Fruit fly (Drosophila melanogaster) whole organism, embryonic: ENCODE measurements around the gene CG8042.

Source experiments
- Atf-2 ChIP-seq: fragments of 200-800 bp; sonication (Bioruptor generic); optimal IDR thresholded peaks from 2 replicates; lab custom pipeline; 2016; ENCODE audit warnings: missing biosample characterization, missing genetic modification characterization
- CG10209 ChIP-seq: fragments of 200-800 bp; sonication (Bioruptor generic); optimal IDR thresholded peaks from 3 replicates; lab custom pipeline; 2017; ENCODE audit warnings: missing biosample characterization, mild to moderate bottlenecking, missing genetic modification characterization, missing genetic modification reagents
- CG11456 ChIP-seq: fragments of 200-800 bp; sonication (Bioruptor generic); IDR thresholded peaks from 3 replicates; pipeline ENCODE4 v1.3.6; 2022; ENCODE audit warnings: missing biosample characterization, missing genetic modification characterization
- CG12104 ChIP-seq: fragments of 200-800 bp; sonication (Bioruptor generic); optimal IDR thresholded peaks from 3 replicates; lab custom pipeline; 2016; ENCODE audit warnings: missing biosample characterization, missing genetic modification characterization
- CG1233 ChIP-seq: fragments of 200-800 bp; sonication (Bioruptor generic); optimal IDR thresholded peaks from 4 replicates; lab custom pipeline; 2018; ENCODE audit warnings: missing biosample characterization, mild to moderate bottlenecking, missing genetic modification characterization
- CG14014 ChIP-seq: fragments of 200-800 bp; sonication (Bioruptor generic); IDR thresholded peaks from 2 replicates; pipeline ENCODE4 v1.3.6; 2022; ENCODE audit warnings: missing biosample characterization, missing genetic modification characterization
- CG14050 ChIP-seq: fragments of 200-800 bp; sonication (Bioruptor generic); IDR thresholded peaks from 3 replicates; pipeline ENCODE4 v1.3.6; 2022; ENCODE audit warnings: missing biosample characterization, missing genetic modification characterization
- CG1603 ChIP-seq: fragments of 200-800 bp; sonication (Bioruptor generic); optimal IDR thresholded peaks from 2 replicates; lab custom pipeline; 2019; ENCODE audit warnings: missing biosample characterization, mild to moderate bottlenecking, missing genetic modification characterization, moderate library complexity
- CG17568 ChIP-seq: fragments of 200-800 bp; sonication (Bioruptor generic); optimal IDR thresholded peaks from 2 replicates; lab custom pipeline; 2018; ENCODE audit warnings: missing biosample characterization, mild to moderate bottlenecking, missing genetic modification characterization, moderate library complexity
- CG2120 ChIP-seq: fragments of 200-800 bp; sonication (Bioruptor generic); optimal IDR thresholded peaks from 3 replicates; lab custom pipeline; 2016; ENCODE audit warnings: missing biosample characterization, missing genetic modification characterization
- CG2712 ChIP-seq: fragments of 200-800 bp; optimal IDR thresholded peaks from 3 replicates; lab custom pipeline; 2019; ENCODE audit warnings: missing biosample characterization, mild to moderate bottlenecking, missing genetic modification characterization, moderate library complexity
- CG2889 ChIP-seq: fragments of 200-800 bp; sonication (Bioruptor generic); IDR thresholded peaks from 3 replicates; pipeline ENCODE4 v1.3.6; 2022; ENCODE audit warnings: missing biosample characterization, missing genetic modification characterization
- CG30403 ChIP-seq: fragments of 200-800 bp; sonication (Bioruptor generic); optimal IDR thresholded peaks from 3 replicates; lab custom pipeline; 2016; ENCODE audit warnings: missing biosample characterization, missing genetic modification characterization
- CG34422 ChIP-seq: fragments of 200-800 bp; sonication (Bioruptor generic); IDR thresholded peaks from 3 replicates; pipeline ENCODE4 v1.3.6; 2022; ENCODE audit warnings: missing biosample characterization, missing genetic modification characterization
- CG4617 ChIP-seq: fragments of 200-800 bp; sonication (Bioruptor generic); optimal IDR thresholded peaks from 3 replicates; lab custom pipeline; 2016; ENCODE audit warnings: missing biosample characterization, missing genetic modification characterization, borderline replicate concordance
- CG8290 ChIP-seq, 3 experiments: fragments of 200-800 bp; sonication (Bioruptor generic); optimal IDR thresholded peaks; 2 replicates each; lab custom pipeline; 2016 to 2019; ENCODE audit warnings: missing biosample characterization in 3 of 3, missing genetic modification characterization in 3 of 3, mild to moderate bottlenecking in 2 of 3, moderate library complexity in 1 of 3
- CG9215 ChIP-seq: fragments of 200-800 bp; sonication (Bioruptor generic); IDR thresholded peaks from 2 replicates; pipeline ENCODE4 v1.3.6; 2022; ENCODE audit warnings: missing biosample characterization, missing genetic modification characterization
- CG9797 ChIP-seq: fragments of 200-800 bp; sonication (Bioruptor generic); optimal IDR thresholded peaks from 3 replicates; lab custom pipeline; 2018; ENCODE audit warnings: missing biosample characterization, mild to moderate bottlenecking, missing genetic modification characterization
- Dip3 ChIP-seq: fragments of 200-800 bp; sonication (Bioruptor generic); optimal IDR thresholded peaks from 3 replicates; lab custom pipeline; 2016; ENCODE audit warnings: missing biosample characterization, missing genetic modification characterization
- Fer3 ChIP-seq: fragments of 200-800 bp; sonication (Bioruptor generic); optimal IDR thresholded peaks from 2 replicates; lab custom pipeline; 2018; ENCODE audit warnings: missing biosample characterization, mild to moderate bottlenecking, missing genetic modification characterization, moderate library complexity
- Hr3 ChIP-seq: fragments of 200-800 bp; sonication (Bioruptor generic); optimal IDR thresholded peaks from 3 replicates; lab custom pipeline; 2016; ENCODE audit warnings: missing biosample characterization, missing genetic modification characterization
- Lpt ChIP-seq: fragments of >200 bp; optimal IDR thresholded peaks from 2 replicates; lab custom pipeline; 2018; ENCODE audit warnings: missing biosample characterization, missing genetic modification characterization
- Max ChIP-seq: fragments of 200-800 bp; sonication (Bioruptor generic); optimal IDR thresholded peaks from 2 replicates; lab custom pipeline; 2016; ENCODE audit warnings: missing biosample characterization, mild to moderate bottlenecking, missing genetic modification characterization
- Med ChIP-seq: fragments of 200-800 bp; sonication (Bioruptor generic); peaks from one replicate; lab custom pipeline; 2016; ENCODE audit warnings: missing biosample characterization, missing genetic modification characterization, mild to moderate bottlenecking, inconsistent platforms, moderate library complexity
- Meics ChIP-seq: fragments of 200-800 bp; sonication (Bioruptor generic); optimal IDR thresholded peaks from 2 replicates; lab custom pipeline; 2017; ENCODE audit warnings: missing biosample characterization, mild to moderate bottlenecking, missing genetic modification characterization
- Nf-YC ChIP-seq: fragments of 200-800 bp; optimal IDR thresholded peaks from 3 replicates; lab custom pipeline; 2019; ENCODE audit warnings: missing biosample characterization, mild to moderate bottlenecking, missing genetic modification characterization, moderate library complexity
- Oaz ChIP-seq: fragments of 200-800 bp; sonication (Bioruptor generic); IDR thresholded peaks from 2 replicates; pipeline ENCODE4 v1.3.6; 2022; ENCODE audit warnings: missing biosample characterization, missing genetic modification characterization
- Ptx1 ChIP-seq: fragments of 200-800 bp; sonication (Bioruptor generic); IDR thresholded peaks from 2 replicates; pipeline ENCODE4 v1.3.6; 2022; ENCODE audit warnings: missing biosample characterization, missing genetic modification characterization
- Ravus ChIP-seq: fragments of 200-800 bp; sonication (Bioruptor generic); IDR thresholded peaks from 2 replicates; pipeline ENCODE4 v1.3.6; 2022; ENCODE audit warnings: missing biosample characterization, missing genetic modification characterization
- Scr ChIP-seq: fragments of 200-800 bp; sonication (Bioruptor generic); IDR thresholded peaks from 2 replicates; pipeline ENCODE4 v1.3.6; 2022; ENCODE audit warnings: missing biosample characterization, missing genetic modification characterization; ENCODE audit not compliant: partially characterized antibody
- Stat92E ChIP-seq, 3 experiments: fragments of >200 bp in 2 of 3; fragments of 200-800 bp in 1 of 3; sonication (Bioruptor generic) in 1 of 3; optimal IDR thresholded peaks; 2 replicates each; lab custom pipeline; 2017 to 2019; ENCODE audit warnings: missing biosample characterization in 3 of 3, missing genetic modification characterization in 3 of 3, mild to moderate bottlenecking in 1 of 3, moderate library complexity in 1 of 3
- YL-1 ChIP-seq: fragments of 200-800 bp; sonication (Bioruptor generic); optimal IDR thresholded peaks from 3 replicates; lab custom pipeline; 2017; ENCODE audit warnings: missing biosample characterization, mild to moderate bottlenecking, missing genetic modification characterization
- abd-A ChIP-seq: fragments of 200-800 bp; sonication (Bioruptor generic); optimal IDR thresholded peaks from 3 replicates; lab custom pipeline; 2019; ENCODE audit warnings: missing biosample characterization, mild to moderate bottlenecking, missing genetic modification characterization, moderate library complexity
- bowl ChIP-seq: fragments of 200-800 bp; sonication (Bioruptor generic); IDR thresholded peaks from 2 replicates; pipeline ENCODE4 v1.3.6; 2022; ENCODE audit warnings: missing biosample characterization, missing genetic modification characterization
- cas ChIP-seq: fragments of 200-800 bp; sonication (Bioruptor generic); IDR thresholded peaks from 2 replicates; pipeline ENCODE4 v1.3.6; 2022; ENCODE audit warnings: missing biosample characterization, missing genetic modification characterization
- caup ChIP-seq: fragments of 200-800 bp; sonication (Bioruptor generic); optimal IDR thresholded peaks from 3 replicates; lab custom pipeline; 2017; ENCODE audit warnings: missing biosample characterization, mild to moderate bottlenecking, missing genetic modification characterization, moderate library complexity; ENCODE audit not compliant: severe bottlenecking
- croc ChIP-seq: fragments of 200-800 bp; sonication (Bioruptor generic); conservative IDR thresholded peaks from 3 replicates; pipeline ENCODE4 v1.3.6; 2022; ENCODE audit warnings: missing biosample characterization, missing genetic modification characterization
- da ChIP-seq: fragments of 200-800 bp; sonication (Bioruptor generic); optimal IDR thresholded peaks from 2 replicates; lab custom pipeline; 2016; ENCODE audit warnings: missing biosample characterization, missing genetic modification characterization
- fd3F ChIP-seq: fragments of 200-800 bp; sonication (Bioruptor generic); optimal IDR thresholded peaks from 2 replicates; lab custom pipeline; 2018; ENCODE audit warnings: missing biosample characterization, mild to moderate bottlenecking, missing genetic modification characterization, moderate library complexity
- gce ChIP-seq: fragments of 200-800 bp; sonication (Bioruptor generic); IDR thresholded peaks from 3 replicates; pipeline ENCODE4 v1.3.6; 2022; ENCODE audit warnings: missing biosample characterization, missing genetic modification characterization
- gcm2 ChIP-seq: fragments of 200-800 bp; sonication (Bioruptor generic); optimal IDR thresholded peaks from 2 replicates; lab custom pipeline; 2016; ENCODE audit warnings: missing biosample characterization, missing genetic modification characterization
- gsb-n ChIP-seq: fragments of 200-800 bp; sonication (Bioruptor generic); optimal IDR thresholded peaks from 3 replicates; lab custom pipeline; 2018; ENCODE audit warnings: missing biosample characterization, mild to moderate bottlenecking, missing genetic modification characterization
- hkb ChIP-seq, 2 experiments: fragments of 200-800 bp in 1 of 2; fragments of >200 bp in 1 of 2; sonication (Bioruptor generic) in 1 of 2; IDR thresholded peaks in 1 of 2; optimal IDR thresholded peaks in 1 of 2; 2 replicates each; pipeline versions ENCODE4 v1.3.6 to Lab custom; 2017 to 2022; ENCODE audit warnings: missing biosample characterization in 1 of 2, missing genetic modification characterization in 1 of 2
- ind ChIP-seq: fragments of 200-800 bp; sonication (Bioruptor generic); optimal IDR thresholded peaks from 3 replicates; lab custom pipeline; 2016; ENCODE audit warnings: missing biosample characterization, missing genetic modification characterization
- nom ChIP-seq: fragments of 200-800 bp; sonication (Bioruptor generic); optimal IDR thresholded peaks from 2 replicates; lab custom pipeline; 2017; ENCODE audit warnings: missing biosample characterization, missing genetic modification characterization, mild to moderate bottlenecking, moderate library complexity, missing genetic modification reagents
- pho ChIP-seq: fragments of 200-800 bp; sonication (Bioruptor generic); optimal IDR thresholded peaks from 2 replicates; lab custom pipeline; 2016; ENCODE audit warnings: missing biosample characterization, missing genetic modification characterization
- ro ChIP-seq: fragments of 200-800 bp; sonication (Bioruptor generic); IDR thresholded peaks from 2 replicates; pipeline ENCODE4 v1.3.6; 2022; ENCODE audit warnings: missing biosample characterization, missing genetic modification characterization
- seq ChIP-seq: fragments of 200-800 bp; sonication (Bioruptor generic); IDR thresholded peaks from 2 replicates; pipeline ENCODE4 v1.3.6; 2022; ENCODE audit warnings: missing biosample characterization, missing genetic modification characterization
- slp2 ChIP-seq: fragments of 200-800 bp; sonication (Bioruptor generic); optimal IDR thresholded peaks from 2 replicates; lab custom pipeline; 2016; ENCODE audit warnings: missing biosample characterization, missing genetic modification characterization
- wdn ChIP-seq: fragments of 200-800 bp; sonication (Bioruptor generic); IDR thresholded peaks from 2 replicates; pipeline ENCODE4 v1.3.6; 2022; ENCODE audit warnings: missing biosample characterization, missing genetic modification characterization
- wek ChIP-seq: fragments of 200-800 bp; sonication (Bioruptor generic); optimal IDR thresholded peaks from 3 replicates; lab custom pipeline; 2018; ENCODE audit warnings: missing biosample characterization, mild to moderate bottlenecking, missing genetic modification characterization, moderate library complexity

CG8042 gene

dm6 chr3L:7958083-7958482 lies 16.7 kb downstream of the CG8042 start (continued):
- TF ChIP-seq CG9215 (GFP tag; lab: Robert Waterston, UW) (no peak), CG1233 (GFP tag; lab: Kevin White, UChicago) (no peak), ro (no peak), Atf-2 (GFP tag; lab: Kevin White, UChicago) (no peak), slp2 (no peak), seq (GFP tag; lab: Robert Waterston, UW) (no peak), CG17568 (no peak), CG4617 (GFP tag; lab: Kevin White, UChicago) (no peak), wdn (GFP tag; lab: Robert Waterston, UW) (no peak), CG10209 (GFP tag; lab: Kevin White, UChicago) (no peak), pho (no peak), nom (GFP tag; lab: Kevin White, UChicago) (no peak), Ptx1 (no peak), CG2712 (peak; percentile 58), gce (GFP tag; lab: Robert Waterston, UW) (no peak), CG1603 (tag; lab: Kevin White, UChicago) (peak; percentile 9), Oaz (GFP tag; lab: Robert Waterston, UW) (no peak), CG14050 (GFP tag; lab: Robert Waterston, UW) (no peak), CG11456 (no peak), Max (GFP tag; lab: Kevin White, UChicago) (no peak), Med (GFP tag; lab: Kevin White, UChicago) (peak; percentile 6), CG2889 (no peak), CG12104 (GFP tag; lab: Kevin White, UChicago) (no peak), wek (GFP tag; lab: Kevin White, UChicago) (no peak), Dip3 (GFP tag; lab: Kevin White, UChicago) (no peak), Ravus (GFP tag; lab: Robert Waterston, UW) (no peak), fd3F (no peak), abd-A (tag; lab: Kevin White, UChicago) (no peak), Stat92E (GFP tag; optimal IDR thresholded peaks at IDR 0.05; lab: Kevin White, UChicago) (no peak), hkb (optimal IDR thresholded peaks at IDR 0.05; lab: Kevin White, UChicago) (no peak), hkb (GFP tag; IDR thresholded peaks at IDR 0.05; lab: Robert Waterston, UW) (no peak), Nf-YC (no peak), CG8290 (GFP tag; optimal IDR thresholded peaks at IDR 0.05; lab: Kevin White, UChicago) (no peak), CG8290 (tag; optimal IDR thresholded peaks at IDR 0.05; lab: Kevin White, UChicago) (no peak), Hr3 (GFP tag; lab: Kevin White, UChicago) (no peak), YL-1 (GFP tag; lab: Kevin White, UChicago) (no peak), croc (GFP tag; lab: Robert Waterston, UW) (no peak), ind (GFP tag; lab: Kevin White, UChicago) (peak; percentile 9), gcm2 (GFP tag; lab: Kevin White, UChicago) (no peak), bowl (GFP tag; lab: Robert Waterston, UW) (no peak), CG9797 (no peak), CG30403 (GFP tag; lab: Kevin White, UChicago) (peak; percentile 30), caup (GFP tag; lab: Kevin White, UChicago) (no peak), da (GFP tag; lab: Kevin White, UChicago) (no peak), Fer3 (tag; lab: Kevin White, UChicago) (no peak), CG14014 (GFP tag; lab: Robert Waterston, UW) (no peak), gsb-n (tag; lab: Kevin White, UChicago) (peak; percentile 23), CG2120 (GFP tag; lab: Kevin White, UChicago) (no peak), Meics (GFP tag; lab: Kevin White, UChicago) (no peak), CG34422 (GFP tag; lab: Robert Waterston, UW) (no peak), Lpt (no peak), Scr (GFP tag; lab: Robert Waterston, UW) (no peak), cas (GFP tag; lab: Robert Waterston, UW) (no peak)
